Worm (Caenorhabditis elegans): ENCODE results near the gene K07F5.17.

The K07F5.17 gene

DNA sequence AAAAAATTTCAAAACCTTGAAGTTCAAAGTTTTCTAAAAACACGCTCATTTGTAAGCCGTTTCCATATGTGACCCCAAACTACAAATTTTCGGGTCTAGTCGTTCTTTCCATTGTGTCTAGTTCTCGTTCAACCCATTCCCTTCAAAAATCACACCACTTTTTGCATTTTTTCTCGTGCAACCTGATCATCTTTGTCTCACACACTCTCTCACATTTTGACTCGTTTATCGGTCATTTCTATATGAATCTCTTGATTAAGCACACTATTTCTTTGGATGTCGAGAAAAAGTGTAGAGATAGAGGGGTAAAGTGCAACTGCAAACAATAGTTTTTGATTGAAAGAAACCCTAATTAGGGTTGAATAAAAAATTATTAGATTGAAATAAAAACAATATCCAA, 38.6 kb upstream of the K07F5.17 start:
- TF ChIP-seq nhr-12 (tag; optimal IDR thresholded peaks at IDR 0.05) (no peak), mep-1 (tag; optimal IDR thresholded peaks at IDR 0.05) (peak; percentile 87), nhr-90 (tag; optimal IDR thresholded peaks at IDR 0.05; ENCODE audit: poor library complexity) (peak; percentile 61), aha-1 (tag; optimal IDR thresholded peaks at IDR 0.05) (no peak), nhr-19 (GFP tag; conservative IDR thresholded peaks at IDR 0.05) (peak; percentile 67), aly-2 (tag; optimal IDR thresholded peaks at IDR 0.05) (peak; percentile 62), lin-15B (tag; optimal IDR thresholded peaks at IDR 0.05) (no peak), fos-1 (tag; optimal IDR thresholded peaks at IDR 0.05) (peak; percentile 64), dsc-1 (tag; optimal IDR thresholded peaks at IDR 0.05) (peak; percentile 29), rnt-1 (tag; optimal IDR thresholded peaks at IDR 0.05) (peak; percentile 50), grh-1 (GFP tag; IDR thresholded peaks at IDR 0.05) (peak; percentile 33; the same call in 1 of the 2 replicates), nhr-20 (tag; optimal IDR thresholded peaks at IDR 0.05) (peak; percentile 90), unc-86 (tag; optimal IDR thresholded peaks at IDR 0.05) (no peak), nhr-76 (tag; optimal IDR thresholded peaks at IDR 0.05) (no peak), lir-3 (tag; optimal IDR thresholded peaks at IDR 0.05; ENCODE audit: poor library complexity) (peak; percentile 34), tbx-2 (tag; optimal IDR thresholded peaks at IDR 0.05) (peak; percentile 26), efl-1 (optimal IDR thresholded peaks at IDR 0.05) (peak; percentile 39 to 54), efl-1 (GFP tag; optimal IDR thresholded peaks at IDR 0.05 in 1 of 2) (peak; percentile 34 to 94), lin-13 (GFP tag; optimal IDR thresholded peaks at IDR 0.05) (peak; percentile 15), ceh-82 (tag; optimal IDR thresholded peaks at IDR 0.05) (peak in 1 of 3 experiments; percentile 18), nhr-28 (tag; optimal IDR thresholded peaks at IDR 0.05) (no peak), skn-1 (tag; optimal IDR thresholded peaks at IDR 0.05) (peak; percentile 18), C16A3.4 (tag; optimal IDR thresholded peaks at IDR 0.05) (no peak), nhr-71 (tag; optimal IDR thresholded peaks at IDR 0.05) (peak; percentile 82), mdl-1 (tag; optimal IDR thresholded peaks at IDR 0.05) (peak in 1 of 2 experiments; percentile 47), fkh-4 (tag; optimal IDR thresholded peaks at IDR 0.05; ENCODE audit: borderline replicate concordance) (no peak), irx-1 (tag; optimal IDR thresholded peaks at IDR 0.05) (peak; percentile 17), sup-37 (GFP tag; optimal IDR thresholded peaks at IDR 0.05) (no peak), unc-98 (GFP tag; IDR thresholded peaks at IDR 0.05) (no peak), nhr-77 (tag; optimal IDR thresholded peaks at IDR 0.05) (peak; percentile 38), nhr-85 (tag) (peak; percentile 87), lsy-2 (tag; optimal IDR thresholded peaks at IDR 0.05) (peak; percentile 50 to 65), Y116A8C.19 (tag; optimal IDR thresholded peaks at IDR 0.05; ENCODE audit: borderline replicate concordance) (no peak), snu-23 (GFP tag; optimal IDR thresholded peaks at IDR 0.05) (peak; percentile 82), dpl-1 (GFP tag; optimal IDR thresholded peaks at IDR 0.05) (peak in 2 of 3 experiments; percentile 36 to 46), lin-14 (GFP tag; optimal IDR thresholded peaks at IDR 0.05) (peak; percentile 85), unc-30 (tag; optimal IDR thresholded peaks at IDR 0.05) (no peak), mef-2 (tag; optimal IDR thresholded peaks at IDR 0.05) (no peak), swsn-7 (tag; optimal IDR thresholded peaks at IDR 0.05) (peak; percentile 32), xbp-1 (tag; optimal IDR thresholded peaks at IDR 0.05) (peak; percentile 41), tlp-1 (tag; optimal IDR thresholded peaks at IDR 0.05) (no peak), elt-2 (tag; optimal IDR thresholded peaks at IDR 0.05) (peak; percentile 64), hlh-4 (tag; optimal IDR thresholded peaks at IDR 0.05) (no peak), elt-3 (tag; optimal IDR thresholded peaks at IDR 0.05) (peak in 3 of 6 experiments; percentile 5 to 56 (median 33)), sptf-1 (tag; optimal IDR thresholded peaks at IDR 0.05) (no peak), nhr-237 (tag; optimal IDR thresholded peaks at IDR 0.05) (peak; percentile 2), efl-3 (GFP tag; optimal IDR thresholded peaks at IDR 0.05) (no peak), lin-35 (GFP tag; optimal IDR thresholded peaks at IDR 0.05) (peak in 1 of 2 experiments; percentile 70), blmp-1 (tag; optimal IDR thresholded peaks at IDR 0.05) (peak; percentile 69), jun-1 (tag; optimal IDR thresholded peaks at IDR 0.05) (peak; percentile 65), nhr-47 (tag; optimal IDR thresholded peaks at IDR 0.05) (peak; percentile 30), ztf-4 (tag; optimal IDR thresholded peaks at IDR 0.05) (peak; percentile 31)
